Fruit fly (Drosophila melanogaster) whole organism, wandering third instar larva: ENCODE data around the gene ATPsynGL.

Experiments used
- Abd-B ChIP-seq: fragments of >200 bp; optimal IDR thresholded peaks from 2 replicates; lab custom pipeline; 2017; ENCODE audit warnings: missing biosample characterization, missing genetic modification characterization
- CG32264 ChIP-seq: fragments of 200-800 bp; sonication (Bioruptor generic); optimal IDR thresholded peaks from 2 replicates; lab custom pipeline; 2016; ENCODE audit warnings: missing biosample characterization, missing genetic modification characterization
- CG9705 ChIP-seq: fragments of 200-800 bp; sonication (Bioruptor generic); optimal IDR thresholded peaks from 2 replicates; lab custom pipeline; 2018; ENCODE audit warnings: missing biosample characterization, mild to moderate bottlenecking, missing genetic modification characterization
- CrebA ChIP-seq: fragments of 200-800 bp; sonication (Bioruptor generic); optimal IDR thresholded peaks from 2 replicates; lab custom pipeline; 2016; ENCODE audit warnings: missing biosample characterization, mild to moderate bottlenecking, missing genetic modification characterization, borderline replicate concordance
- Dfd ChIP-seq: fragments of >200 bp; optimal IDR thresholded peaks from 2 replicates; lab custom pipeline; 2017; ENCODE audit warnings: missing biosample characterization, missing genetic modification characterization
- Dif ChIP-seq: fragments of 200-275, 200-300 bp; sonication (Bioruptor generic); optimal IDR thresholded peaks from 2 replicates; lab custom pipeline; 2018; ENCODE audit warnings: missing biosample characterization, missing genetic modification characterization; ENCODE audit not compliant: partially characterized antibody
- HLH106 ChIP-seq: fragments of 200-800 bp; optimal IDR thresholded peaks from 3 replicates; lab custom pipeline; 2019; ENCODE audit warnings: missing biosample characterization, mild to moderate bottlenecking, missing genetic modification characterization, moderate library complexity
- Hnf4 ChIP-seq: fragments of 200-800 bp; sonication (Bioruptor generic); optimal IDR thresholded peaks from 2 replicates; lab custom pipeline; 2016; ENCODE audit warnings: missing biosample characterization, mild to moderate bottlenecking, missing genetic modification characterization
- Hr78 ChIP-seq: fragments of >200 bp; optimal IDR thresholded peaks from 2 replicates; lab custom pipeline; 2017; ENCODE audit warnings: missing biosample characterization, missing genetic modification characterization
- Jra ChIP-seq: sonication (Bioruptor generic); optimal IDR thresholded peaks from 2 replicates; lab custom pipeline; 2016; ENCODE audit warnings: missing biosample characterization, missing genetic modification characterization
- Mio ChIP-seq: sonication (Bioruptor generic); optimal IDR thresholded peaks from 2 replicates; lab custom pipeline; 2016; ENCODE audit warnings: missing biosample characterization, missing genetic modification characterization
- N ChIP-seq: fragments of >200 bp; optimal IDR thresholded peaks from 2 replicates; lab custom pipeline; 2018; ENCODE audit warnings: missing biosample characterization, missing external identifiers, missing genetic modification characterization
- OdsH ChIP-seq: fragments of 200-800 bp; sonication (Bioruptor generic); optimal IDR thresholded peaks from 2 replicates; lab custom pipeline; 2016; ENCODE audit warnings: missing biosample characterization, mild to moderate bottlenecking, missing genetic modification characterization
- Rel ChIP-seq, 2 experiments: fragments of 200-800 bp; sonication (Bioruptor generic) in 1 of 2; optimal IDR thresholded peaks; 2 replicates in 1 of 2; 3 replicates in 1 of 2; lab custom pipeline; 2016 to 2019; ENCODE audit warnings: mild to moderate bottlenecking in 2 of 2, missing biosample characterization in 2 of 2, missing genetic modification characterization in 2 of 2, moderate library complexity in 1 of 2
- Sp1 ChIP-seq: fragments of 200-800 bp; sonication (Bioruptor generic); optimal IDR thresholded peaks from 3 replicates; lab custom pipeline; 2019; ENCODE audit warnings: missing biosample characterization, mild to moderate bottlenecking, missing genetic modification characterization, moderate library complexity
- Vsx2 ChIP-seq: fragments of 200-300, 225-300 bp; sonication (Bioruptor generic); optimal IDR thresholded peaks from 2 replicates; lab custom pipeline; 2018; ENCODE audit warnings: missing biosample characterization, missing genetic modification characterization; ENCODE audit not compliant: partially characterized antibody
- br ChIP-seq: fragments of 200-800 bp; sonication (Bioruptor generic); optimal IDR thresholded peaks from 2 replicates; lab custom pipeline; 2016; ENCODE audit warnings: missing biosample characterization, missing genetic modification characterization
- brk ChIP-seq: fragments of 200-800 bp; sonication (Bioruptor generic); optimal IDR thresholded peaks from 2 replicates; lab custom pipeline; 2016; ENCODE audit warnings: missing biosample characterization, mild to moderate bottlenecking, missing genetic modification characterization
- dl ChIP-seq, 2 experiments: fragments of 175-275, 200-275 bp in 1 of 2; fragments of 200-275 bp in 1 of 2; sonication (Bioruptor generic); optimal IDR thresholded peaks; lab custom pipeline; 2018; ENCODE audit warnings: mild to moderate bottlenecking in 2 of 2, missing biosample characterization in 2 of 2, missing genetic modification characterization in 2 of 2, moderate library complexity in 2 of 2; ENCODE audit not compliant: partially characterized antibody in 2 of 2, insufficient read depth in 1 of 2
- dmrt93B ChIP-seq: fragments of 200-800 bp; sonication (Bioruptor generic); optimal IDR thresholded peaks from 2 replicates; lab custom pipeline; 2018; ENCODE audit warnings: missing biosample characterization, mild to moderate bottlenecking, missing genetic modification characterization
- dsf ChIP-seq: sonication (Bioruptor generic); optimal IDR thresholded peaks from 2 replicates; lab custom pipeline; 2016; ENCODE audit warnings: missing biosample characterization, missing genetic modification characterization, borderline replicate concordance
- ey ChIP-seq: fragments of 200-800 bp; sonication (Bioruptor generic); optimal IDR thresholded peaks from 2 replicates; lab custom pipeline; 2016; ENCODE audit warnings: missing biosample characterization, missing genetic modification characterization
- foxo ChIP-seq, 2 experiments: fragments of 200-800 bp; sonication (Bioruptor generic); optimal IDR thresholded peaks; 2 replicates in 1 of 2; 3 replicates in 1 of 2; lab custom pipeline; 2016 to 2017; ENCODE audit warnings: missing biosample characterization in 2 of 2, missing genetic modification characterization in 2 of 2
- fru ChIP-seq: fragments of 200-800 bp; sonication (Bioruptor generic); optimal IDR thresholded peaks from 3 replicates; lab custom pipeline; 2016; ENCODE audit warnings: missing biosample characterization, mild to moderate bottlenecking, missing genetic modification characterization
- h ChIP-seq: fragments of 200-800 bp; sonication (Bioruptor generic); optimal IDR thresholded peaks from 3 replicates; lab custom pipeline; 2016; ENCODE audit warnings: missing biosample characterization, mild to moderate bottlenecking, missing genetic modification characterization
- jim ChIP-seq: fragments of 175-275, 200-325 bp; sonication (Bioruptor generic); optimal IDR thresholded peaks from 2 replicates; lab custom pipeline; 2016; ENCODE audit warnings: missing biosample characterization, mild to moderate bottlenecking, missing genetic modification characterization
- lola ChIP-seq: fragments of >200 bp; optimal IDR thresholded peaks from 2 replicates; lab custom pipeline; 2017; ENCODE audit warnings: missing biosample characterization, missing genetic modification characterization
- pan ChIP-seq: fragments of >200 bp; optimal IDR thresholded peaks from 2 replicates; lab custom pipeline; 2017
- psq ChIP-seq: fragments of 200-800 bp; sonication (Bioruptor generic); optimal IDR thresholded peaks from 3 replicates; lab custom pipeline; 2017; ENCODE audit warnings: missing biosample characterization, mild to moderate bottlenecking, missing genetic modification characterization, moderate library complexity
- rgr ChIP-seq: fragments of 200-800 bp; sonication (Bioruptor generic); optimal IDR thresholded peaks from 3 replicates; lab custom pipeline; 2016; ENCODE audit warnings: missing biosample characterization, mild to moderate bottlenecking, missing genetic modification characterization
- sage ChIP-seq: fragments of 200-800 bp; sonication (Bioruptor generic); optimal IDR thresholded peaks from 2 replicates; lab custom pipeline; 2016; ENCODE audit warnings: missing biosample characterization, mild to moderate bottlenecking, missing genetic modification characterization
- sv ChIP-seq: fragments of 200-800 bp; sonication (Bioruptor generic); optimal IDR thresholded peaks from 3 replicates; lab custom pipeline; 2016; ENCODE audit warnings: missing biosample characterization, missing genetic modification characterization
- tai ChIP-seq: sonication (Bioruptor generic); optimal IDR thresholded peaks from 2 replicates; lab custom pipeline; 2016; ENCODE audit warnings: missing biosample characterization, missing genetic modification characterization
- usp ChIP-seq: fragments of >200 bp; optimal IDR thresholded peaks from 2 replicates; lab custom pipeline; 2017; ENCODE audit warnings: missing biosample characterization, missing genetic modification characterization
- woc ChIP-seq: sonication (Bioruptor generic); optimal IDR thresholded peaks from 2 replicates; lab custom pipeline; 2016; ENCODE audit warnings: missing biosample characterization, mild to moderate bottlenecking, missing genetic modification characterization

The ATPsynGL gene

DNA sequence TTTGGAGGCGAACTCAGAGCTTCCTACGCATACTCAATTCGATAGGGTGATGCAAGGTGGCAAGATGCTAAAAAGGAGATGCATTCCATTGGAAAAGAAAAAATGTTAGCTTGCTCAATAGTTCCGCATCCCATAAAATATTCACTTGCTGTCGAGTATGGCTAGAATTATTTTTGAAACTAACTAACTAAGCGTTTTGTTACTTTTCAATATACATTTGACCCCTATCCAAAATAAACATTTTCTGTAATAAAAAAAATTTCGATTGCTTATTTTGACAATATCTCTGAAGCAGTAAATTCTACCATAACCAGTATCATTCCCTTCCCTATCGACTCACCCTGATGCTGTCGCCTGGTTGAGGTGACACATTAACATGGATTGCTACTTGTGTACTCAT is 43.5 kb upstream of the ATPsynGL start:
- peak; percentile 82 for TF ChIP-seq HLH106 (tag; lab: Kevin White, UChicago)
- peak; percentile 61 for TF ChIP-seq dmrt93B (GFP tag; lab: Kevin White, UChicago)
- no peak for TF ChIP-seq Mio (GFP tag; lab: Kevin White, UChicago)
- TF ChIP-seq rgr (GFP tag; lab: Kevin White, UChicago), result peak; percentile 74
- TF ChIP-seq CG32264 (GFP tag; lab: Kevin White, UChicago), result peak; percentile 30
- TF ChIP-seq Jra, result peak; percentile 34
- no peak for TF ChIP-seq Rel (GFP tag; optimal IDR thresholded peaks at IDR 0.05; lab: Kevin White, UChicago)
- TF ChIP-seq Rel (tag; optimal IDR thresholded peaks at IDR 0.05; lab: Kevin White, UChicago), result no peak
- no peak for TF ChIP-seq Dif (GFP tag; lab: Kevin White, UChicago)
- TF ChIP-seq Dfd (GFP tag; lab: Kevin White, UChicago), result no peak
- no peak for TF ChIP-seq CrebA (GFP tag; lab: Kevin White, UChicago)
- no peak for TF ChIP-seq Vsx2
- TF ChIP-seq psq (GFP tag; lab: Kevin White, UChicago), result peak; percentile 67
- TF ChIP-seq Hr78, result no peak
- peak; percentile 77 for TF ChIP-seq Sp1
- TF ChIP-seq CG9705 (GFP tag; lab: Kevin White, UChicago), result peak; percentile 42
- TF ChIP-seq Hnf4 (GFP tag; lab: Kevin White, UChicago), result peak; percentile 67
- peak; percentile 77 for TF ChIP-seq h
- peak; percentile 37 for TF ChIP-seq woc (GFP tag; lab: Kevin White, UChicago)
- peak in 1 of 2 experiments; percentile 79 for TF ChIP-seq foxo (GFP tag; optimal IDR thresholded peaks at IDR 0.05; lab: Kevin White, UChicago)
- TF ChIP-seq br (GFP tag; lab: Kevin White, UChicago), result peak; percentile 84
- TF ChIP-seq OdsH (GFP tag; lab: Kevin White, UChicago), result peak; percentile 79
- peak; percentile 82 for TF ChIP-seq ey (GFP tag; lab: Kevin White, UChicago)
- TF ChIP-seq fru (GFP tag; lab: Kevin White, UChicago), result peak; percentile 79
- no peak for TF ChIP-seq sage (GFP tag; lab: Kevin White, UChicago)
- TF ChIP-seq tai (GFP tag; lab: Kevin White, UChicago), result peak; percentile 75

- no peak for TF ChIP-seq sage (GFP tag; lab: Kevin White, UChicago)
- no peak for TF ChIP-seq Dfd (GFP tag; lab: Kevin White, UChicago)
These were observed 36.5 kb upstream of the ATPsynGL start, which contains the start of gene Ntl for dm6 chr2L:7710580-7710979. TSS of gene Ntl (plus strand) at chr2L:7710880.

dm6 chr2L:7711034-7711685 is 35.9 kb upstream of the ATPsynGL start:
- TF ChIP-seq jim (GFP tag; lab: Kevin White, UChicago), result no peak
- no peak for TF ChIP-seq sv (GFP tag; lab: Kevin White, UChicago)
- no peak for TF ChIP-seq HLH106 (tag; lab: Kevin White, UChicago)
- TF ChIP-seq Vsx2, result no peak
- no peak for TF ChIP-seq dsf (GFP tag; lab: Kevin White, UChicago)
- TF ChIP-seq lola (GFP tag; lab: Kevin White, UChicago), result no peak
- no peak for TF ChIP-seq woc (GFP tag; lab: Kevin White, UChicago)
- TF ChIP-seq foxo (GFP tag; optimal IDR thresholded peaks at IDR 0.05; lab: Kevin White, UChicago), result no peak
- no peak for TF ChIP-seq CrebA (GFP tag; lab: Kevin White, UChicago)
- no peak for TF ChIP-seq Hr78
- no peak for TF ChIP-seq psq (GFP tag; lab: Kevin White, UChicago)
- TF ChIP-seq Dif (GFP tag; lab: Kevin White, UChicago), result no peak
- no peak for TF ChIP-seq pan (lab: Kevin White, UChicago)
- no peak for TF ChIP-seq N
- no peak for TF ChIP-seq dl (GFP tag; optimal IDR thresholded peaks at IDR 0.05; lab: Kevin White, UChicago; ENCODE audit: insufficient read depth in 1 of 2, partially characterized antibody in 2 of 2)
- no peak for TF ChIP-seq usp (GFP tag; lab: Kevin White, UChicago)

DNA sequence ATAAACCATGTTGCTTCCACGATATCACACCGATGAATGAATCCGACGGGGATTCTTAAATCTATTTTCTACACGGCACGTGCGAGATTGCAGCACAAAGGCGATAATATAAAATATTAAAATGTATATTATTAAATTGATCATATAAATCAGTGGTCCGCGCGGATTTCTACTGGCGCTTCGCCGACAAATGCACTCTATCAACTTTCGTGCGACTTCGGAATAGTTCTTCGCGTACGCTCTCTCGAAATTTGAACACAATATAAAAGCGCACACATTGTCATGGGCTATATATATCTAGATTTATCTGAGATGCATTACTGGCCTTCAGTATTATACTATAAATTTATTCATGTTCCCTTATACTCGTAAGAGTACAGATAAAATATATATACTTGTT is 30.5 kb upstream of the ATPsynGL start, which contains the start of gene CG33296:
Gene CG33296 (minus strand): TSS at position 101 of the 400 bp plus-strand sequence.
- TF ChIP-seq brk (GFP tag; lab: Kevin White, UChicago), result no peak
- TF ChIP-seq fru (GFP tag; lab: Kevin White, UChicago), result no peak
- TF ChIP-seq Abd-B (GFP tag; lab: Kevin White, UChicago), result no peak
- TF ChIP-seq pan (lab: Kevin White, UChicago), result no peak
